Fruit fly (Drosophila melanogaster) whole organism, embryonic: ENCODE results near the gene Kaz-m1.

Experiments used
- ATbp ChIP-seq: fragments of 200-800 bp; sonication (Bioruptor generic); optimal IDR thresholded peaks from 2 replicates; lab custom pipeline; 2017; ENCODE audit warnings: missing biosample characterization, mild to moderate bottlenecking, missing genetic modification characterization, missing genetic modification reagents
- Awh ChIP-seq: fragments of 200-800 bp; sonication (Bioruptor generic); IDR thresholded peaks from 2 replicates; pipeline ENCODE4, ENCODE4 v1.3.6; 2022; ENCODE audit warnings: missing biosample characterization, missing genetic modification characterization
- Bgb ChIP-seq: fragments of 200-800 bp; sonication (Bioruptor generic); IDR thresholded peaks from 2 replicates; pipeline ENCODE4 v1.3.6; 2022; ENCODE audit warnings: missing biosample characterization, missing genetic modification characterization; ENCODE audit not compliant: partially characterized antibody
- BtbVII ChIP-seq: fragments of 200-800 bp; sonication (Bioruptor generic); optimal IDR thresholded peaks from 3 replicates; lab custom pipeline; 2017; ENCODE audit warnings: missing biosample characterization, mild to moderate bottlenecking, missing genetic modification characterization
- Bteb2 ChIP-seq: fragments of 200-800 bp; sonication (Bioruptor generic); optimal IDR thresholded peaks from 2 replicates; lab custom pipeline; 2016; ENCODE audit warnings: missing biosample characterization, missing genetic modification characterization
- CG10543 ChIP-seq: fragments of 200-800 bp; sonication (Bioruptor generic); optimal IDR thresholded peaks from 3 replicates; lab custom pipeline; 2017; ENCODE audit warnings: missing biosample characterization, mild to moderate bottlenecking, missing genetic modification characterization, moderate library complexity
- CG12104 ChIP-seq: fragments of 200-800 bp; sonication (Bioruptor generic); optimal IDR thresholded peaks from 3 replicates; lab custom pipeline; 2016; ENCODE audit warnings: missing biosample characterization, missing genetic modification characterization
- CG14014 ChIP-seq: fragments of 200-800 bp; sonication (Bioruptor generic); IDR thresholded peaks from 2 replicates; pipeline ENCODE4 v1.3.6; 2022; ENCODE audit warnings: missing biosample characterization, missing genetic modification characterization
- CG14050 ChIP-seq: fragments of 200-800 bp; sonication (Bioruptor generic); IDR thresholded peaks from 3 replicates; pipeline ENCODE4 v1.3.6; 2022; ENCODE audit warnings: missing biosample characterization, missing genetic modification characterization
- CG17359 ChIP-seq: fragments of 200-800 bp; sonication (Bioruptor generic); optimal IDR thresholded peaks from 3 replicates; lab custom pipeline; 2018; ENCODE audit warnings: missing biosample characterization, mild to moderate bottlenecking, missing genetic modification characterization, moderate library complexity
- CG17802 ChIP-seq: fragments of 200-800 bp; sonication (Bioruptor generic); optimal IDR thresholded peaks from 2 replicates; lab custom pipeline; 2018; ENCODE audit warnings: missing biosample characterization, mild to moderate bottlenecking, missing genetic modification characterization, moderate library complexity
- CG18011 ChIP-seq: fragments of 200-800 bp; sonication (Bioruptor generic); optimal IDR thresholded peaks from 2 replicates; lab custom pipeline; 2017; ENCODE audit warnings: missing biosample characterization, missing genetic modification characterization, mild to moderate bottlenecking, moderate library complexity, missing genotype
- CG1832 ChIP-seq: fragments of 200-800 bp; sonication (Bioruptor generic); optimal IDR thresholded peaks from 2 replicates; lab custom pipeline; 2017; ENCODE audit warnings: missing biosample characterization, mild to moderate bottlenecking, missing genetic modification characterization, inconsistent platforms
- CG30020 ChIP-seq: fragments of 200-800 bp; optimal IDR thresholded peaks from 2 replicates; lab custom pipeline; 2019; ENCODE audit warnings: missing biosample characterization, mild to moderate bottlenecking, missing genetic modification characterization, moderate library complexity
- CG30403 ChIP-seq: fragments of 200-800 bp; sonication (Bioruptor generic); optimal IDR thresholded peaks from 3 replicates; lab custom pipeline; 2016; ENCODE audit warnings: missing biosample characterization, missing genetic modification characterization
- CG32532 ChIP-seq: fragments of 200-800 bp; sonication (Bioruptor generic); IDR thresholded peaks from 2 replicates; pipeline ENCODE4 v1.3.6; 2022; ENCODE audit warnings: missing biosample characterization, missing genetic modification characterization
- CG3407 ChIP-seq: fragments of 200-800 bp; sonication (Bioruptor generic); optimal IDR thresholded peaks from 2 replicates; lab custom pipeline; 2018; ENCODE audit warnings: missing biosample characterization, mild to moderate bottlenecking, missing genetic modification characterization
- CG4617 ChIP-seq: fragments of 200-800 bp; sonication (Bioruptor generic); optimal IDR thresholded peaks from 3 replicates; lab custom pipeline; 2016; ENCODE audit warnings: missing biosample characterization, missing genetic modification characterization, borderline replicate concordance
- CG6175 ChIP-seq: fragments of 200-800 bp; sonication (Bioruptor generic); IDR thresholded peaks from 3 replicates; pipeline ENCODE4 v1.3.6; 2022; ENCODE audit warnings: missing biosample characterization, missing genetic modification characterization
- CG7357 ChIP-seq: fragments of 200-800 bp; sonication (Bioruptor generic); IDR thresholded peaks from 3 replicates; pipeline ENCODE4 v1.3.6; 2022; ENCODE audit warnings: missing biosample characterization, missing genetic modification characterization
- CG8281 ChIP-seq: fragments of 200-800 bp; sonication (Bioruptor generic); optimal IDR thresholded peaks from 2 replicates; lab custom pipeline; 2018; ENCODE audit warnings: missing biosample characterization, mild to moderate bottlenecking, missing genetic modification characterization, moderate library complexity
- CG8290 ChIP-seq, 3 experiments: fragments of 200-800 bp; sonication (Bioruptor generic); optimal IDR thresholded peaks; 2 replicates each; lab custom pipeline; 2016 to 2019; ENCODE audit warnings: missing biosample characterization in 3 of 3, missing genetic modification characterization in 3 of 3, mild to moderate bottlenecking in 2 of 3, moderate library complexity in 1 of 3
- CG9932 ChIP-seq: fragments of 200-800 bp; sonication (Bioruptor generic); IDR thresholded peaks from 2 replicates; pipeline ENCODE4 v1.3.6; 2022; ENCODE audit warnings: missing biosample characterization, missing genetic modification characterization
- Dek ChIP-seq: fragments of 200-800 bp; sonication (Bioruptor generic); optimal IDR thresholded peaks from 3 replicates; lab custom pipeline; 2019; ENCODE audit warnings: missing biosample characterization, mild to moderate bottlenecking, missing genetic modification characterization, moderate library complexity
- Med ChIP-seq: fragments of 200-800 bp; sonication (Bioruptor generic); peaks from one replicate; lab custom pipeline; 2016; ENCODE audit warnings: missing biosample characterization, missing genetic modification characterization, mild to moderate bottlenecking, inconsistent platforms, moderate library complexity
- Mrtf ChIP-seq: fragments of 200-800 bp; sonication (Bioruptor generic); IDR thresholded peaks from 3 replicates; pipeline ENCODE4 v1.3.6; 2022; ENCODE audit warnings: missing biosample characterization, missing genetic modification characterization
- Myb ChIP-seq: fragments of 200-800 bp; sonication (Bioruptor generic); optimal IDR thresholded peaks from 2 replicates; lab custom pipeline; 2016; ENCODE audit warnings: missing biosample characterization, missing genetic modification characterization
- Oli ChIP-seq: fragments of 200-800 bp; sonication (Bioruptor generic); optimal IDR thresholded peaks from 2 replicates; lab custom pipeline; 2018; ENCODE audit warnings: missing biosample characterization, mild to moderate bottlenecking, missing genetic modification characterization, moderate library complexity
- Side ChIP-seq: fragments of 200-800 bp; sonication (Bioruptor generic); optimal IDR thresholded peaks from 2 replicates; lab custom pipeline; 2016; ENCODE audit warnings: missing biosample characterization, missing genetic modification characterization
- abd-A ChIP-seq: fragments of 200-800 bp; sonication (Bioruptor generic); optimal IDR thresholded peaks from 3 replicates; lab custom pipeline; 2019; ENCODE audit warnings: missing biosample characterization, mild to moderate bottlenecking, missing genetic modification characterization, moderate library complexity
- ci ChIP-seq: fragments of 200-800 bp; sonication (Bioruptor generic); IDR thresholded peaks from 3 replicates; pipeline ENCODE4 v1.3.6; 2022; ENCODE audit warnings: missing biosample characterization, missing genetic modification characterization
- dpn ChIP-seq, 2 experiments: fragments of 200-800 bp; sonication (Bioruptor generic); optimal IDR thresholded peaks; 3 replicates each; lab custom pipeline; 2016; ENCODE audit warnings: missing biosample characterization in 2 of 2, missing genetic modification characterization in 2 of 2
- fd64A ChIP-seq: fragments of 200-800 bp; sonication (Bioruptor generic); optimal IDR thresholded peaks from 3 replicates; lab custom pipeline; 2018; ENCODE audit warnings: missing biosample characterization, mild to moderate bottlenecking, missing genetic modification characterization
- ftz-f1 ChIP-seq: fragments of 200-800 bp; sonication (Bioruptor generic); optimal IDR thresholded peaks from 2 replicates; lab custom pipeline; 2016; ENCODE audit warnings: missing biosample characterization, missing genetic modification characterization
- grn ChIP-seq: fragments of 200-800 bp; sonication (Bioruptor generic); optimal IDR thresholded peaks from 3 replicates; lab custom pipeline; 2017; ENCODE audit warnings: missing biosample characterization, missing genetic modification characterization
- jing ChIP-seq: fragments of 200-800 bp; sonication (Bioruptor generic); optimal IDR thresholded peaks from 2 replicates; lab custom pipeline; 2018; ENCODE audit warnings: missing biosample characterization, mild to moderate bottlenecking, missing genetic modification characterization
- kah ChIP-seq: fragments of 200-800 bp; sonication (Bioruptor generic); optimal IDR thresholded peaks from 2 replicates; lab custom pipeline; 2018; ENCODE audit warnings: missing biosample characterization, mild to moderate bottlenecking, missing genetic modification characterization
- mam ChIP-seq: fragments of 200-800 bp; sonication (Bioruptor generic); optimal IDR thresholded peaks from 3 replicates; lab custom pipeline; 2016; ENCODE audit warnings: missing biosample characterization, missing genetic modification characterization
- mirr ChIP-seq: fragments of 200-800 bp; sonication (Bioruptor generic); optimal IDR thresholded peaks from 3 replicates; lab custom pipeline; 2018; ENCODE audit warnings: missing biosample characterization, mild to moderate bottlenecking, missing genetic modification characterization
- nom ChIP-seq: fragments of 200-800 bp; sonication (Bioruptor generic); optimal IDR thresholded peaks from 2 replicates; lab custom pipeline; 2017; ENCODE audit warnings: missing biosample characterization, missing genetic modification characterization, mild to moderate bottlenecking, moderate library complexity, missing genetic modification reagents
- oc ChIP-seq: fragments of 200-800 bp; sonication (Bioruptor generic); optimal IDR thresholded peaks from 2 replicates; lab custom pipeline; 2018; ENCODE audit warnings: missing biosample characterization, mild to moderate bottlenecking, missing genetic modification characterization, moderate library complexity
- pros ChIP-seq: fragments of 200-800 bp; sonication (Bioruptor generic); optimal IDR thresholded peaks from 3 replicates; lab custom pipeline; 2019; ENCODE audit warnings: missing biosample characterization, mild to moderate bottlenecking, missing genetic modification characterization, moderate library complexity
- slou ChIP-seq: fragments of 200-800 bp; sonication (Bioruptor generic); optimal IDR thresholded peaks from 3 replicates; lab custom pipeline; 2016; ENCODE audit warnings: missing biosample characterization, missing genetic modification characterization
- sna ChIP-seq: fragments of 200-800 bp; sonication (Bioruptor generic); IDR thresholded peaks from 2 replicates; pipeline ENCODE4 v1.3.6; 2022; ENCODE audit warnings: missing biosample characterization, missing genetic modification characterization; ENCODE audit not compliant: partially characterized antibody
- sr ChIP-seq: fragments of 200-800 bp; sonication (Bioruptor generic); IDR thresholded peaks from 3 replicates; pipeline ENCODE4 v1.3.6; 2022; ENCODE audit warnings: missing biosample characterization, missing genetic modification characterization
- tup ChIP-seq: fragments of 200-800 bp; sonication (Bioruptor generic); optimal IDR thresholded peaks from 2 replicates; lab custom pipeline; 2016; ENCODE audit warnings: missing biosample characterization, mild to moderate bottlenecking, missing genetic modification characterization, moderate library complexity
- zen2 ChIP-seq: fragments of 200-800 bp; sonication (Bioruptor generic); IDR thresholded peaks from 3 replicates; pipeline ENCODE4 v1.3.6; 2022; ENCODE audit warnings: missing biosample characterization, missing genetic modification characterization; ENCODE audit not compliant: partially characterized antibody

Kaz-m1 gene

dm6 chr3R:26007964-26008868 lies 6.3 kb upstream of the Kaz-m1 start (continued):
- peak; percentile 69 for TF ChIP-seq Med (GFP tag; lab: Kevin White, UChicago)
- no peak for TF ChIP-seq slou (GFP tag; lab: Kevin White, UChicago)
- peak; percentile 82 for TF ChIP-seq pros (GFP tag; lab: Kevin White, UChicago)
- TF ChIP-seq BtbVII (GFP tag; lab: Kevin White, UChicago) = no peak
- no peak for TF ChIP-seq Side (GFP tag; lab: Kevin White, UChicago)
- TF ChIP-seq CG12104 = no peak
- TF ChIP-seq Mrtf = no peak
- TF ChIP-seq kah = no peak
- TF ChIP-seq CG30403 (GFP tag; lab: Kevin White, UChicago) = no peak
- TF ChIP-seq jing = no peak
- TF ChIP-seq CG4617 (GFP tag; lab: Kevin White, UChicago) = no peak
- TF ChIP-seq zen2 (GFP tag; lab: Robert Waterston, UW) = peak; percentile 28; the same call in 1 of the 3 replicates
- no peak for TF ChIP-seq fd64A (GFP tag; lab: Kevin White, UChicago)
- no peak for TF ChIP-seq CG14050 (GFP tag; lab: Robert Waterston, UW)
- TF ChIP-seq Bgb (GFP tag; lab: Robert Waterston, UW) = peak; percentile 36; the same call in 1 of the 2 replicates
- TF ChIP-seq CG10543 = peak; percentile 91
- no peak for TF ChIP-seq mam (GFP tag; lab: Kevin White, UChicago)
- no peak for TF ChIP-seq CG30020 (tag; lab: Kevin White, UChicago)
- TF ChIP-seq ATbp = no peak
- TF ChIP-seq CG3407 = no peak
- no peak for TF ChIP-seq sna (GFP tag; lab: Robert Waterston, UW)
- TF ChIP-seq CG17359 (tag; lab: Kevin White, UChicago) = no peak
- peak; percentile 4 for TF ChIP-seq CG1832 (GFP tag; lab: Kevin White, UChicago)
- TF ChIP-seq Awh = no peak
- no peak for TF ChIP-seq CG18011
- peak; percentile 18 for TF ChIP-seq CG9932 (GFP tag; lab: Robert Waterston, UW)
- peak; percentile 87 for TF ChIP-seq abd-A (tag; lab: Kevin White, UChicago)
- no peak for TF ChIP-seq Dek (tag; lab: Kevin White, UChicago)
- TF ChIP-seq tup (GFP tag; lab: Kevin White, UChicago) = no peak
- peak; percentile 58 for TF ChIP-seq mirr (GFP tag; lab: Kevin White, UChicago)
- TF ChIP-seq dpn (GFP tag; optimal IDR thresholded peaks at IDR 0.05; lab: Kevin White, UChicago) = no peak
- TF ChIP-seq Bteb2 (GFP tag; lab: Kevin White, UChicago) = no peak
- TF ChIP-seq nom (GFP tag; lab: Kevin White, UChicago) = peak; percentile 93
- TF ChIP-seq CG7357 (GFP tag; lab: Robert Waterston, UW) = no peak
- TF ChIP-seq CG32532 = peak; percentile 33; the same call in 1 of the 2 replicates
- no peak for TF ChIP-seq CG17802
- TF ChIP-seq ci (GFP tag; lab: Robert Waterston, UW) = 0 out of 3 replicates have a peak, but pooled peaks have one; percentile 28
- no peak for TF ChIP-seq ftz-f1 (GFP tag; lab: Kevin White, UChicago)
- no peak for TF ChIP-seq CG8281 (tag; lab: Kevin White, UChicago)
- peak; percentile 93 for TF ChIP-seq grn (GFP tag; lab: Kevin White, UChicago)
- no peak for TF ChIP-seq CG8290 (GFP tag; optimal IDR thresholded peaks at IDR 0.05; lab: Kevin White, UChicago)
- peak in 1 of 2 experiments; percentile 38 for TF ChIP-seq CG8290 (tag; optimal IDR thresholded peaks at IDR 0.05; lab: Kevin White, UChicago)
- TF ChIP-seq Myb = no peak
- no peak for TF ChIP-seq CG14014 (GFP tag; lab: Robert Waterston, UW)
- TF ChIP-seq oc (tag; lab: Kevin White, UChicago) = peak; percentile 56
- TF ChIP-seq CG6175 (GFP tag; lab: Robert Waterston, UW) = peak; percentile 67; the same call in 1 of the 3 replicates
- TF ChIP-seq Oli (tag; lab: Kevin White, UChicago) = no peak
- 0 out of 3 replicates have a peak, but pooled peaks have one; percentile 50 for TF ChIP-seq sr (GFP tag; lab: Robert Waterston, UW)
